Fruit fly (Drosophila melanogaster): ENCODE data around the gene CG42704.

DNA sequence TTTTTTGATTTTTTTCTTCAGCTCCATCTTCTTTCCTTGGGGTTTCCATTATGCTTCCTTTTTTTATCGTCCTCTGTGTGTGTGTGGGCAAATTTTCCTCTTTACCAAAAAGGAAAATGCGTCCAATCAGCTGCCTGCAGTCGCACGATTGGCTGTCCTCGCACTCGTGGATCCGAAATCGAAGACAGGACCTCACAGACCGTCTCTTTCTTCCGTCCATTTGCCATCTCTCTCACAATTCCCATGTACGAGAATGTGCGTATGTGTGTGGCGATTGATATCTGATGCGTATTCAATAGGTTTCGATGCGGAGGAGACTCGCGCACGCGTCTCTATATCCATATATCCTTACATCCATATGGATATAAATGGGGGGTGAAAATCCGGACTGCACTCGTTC, 44.1 kb upstream of the CG42704 start:
- TF ChIP-seq h (optimal IDR thresholded peaks at IDR 0.05) (no peak), psq (optimal IDR thresholded peaks at IDR 0.05) (no peak)

Data from Kc167 (cell line).